Fruit fly (Drosophila melanogaster) whole organism, embryonic: Measurements from ENCODE around the gene CG8349.

Experiments used
- Ada2b ChIP-seq: fragments of 200-800 bp; sonication (Bioruptor generic); IDR thresholded peaks from 2 replicates; pipeline ENCODE4 v1.3.6; 2022; ENCODE audit warnings: missing biosample characterization, missing genetic modification characterization
- Atf3 ChIP-seq: fragments of 200-800 bp; sonication (Bioruptor generic); optimal IDR thresholded peaks from 3 replicates; lab custom pipeline; 2016; ENCODE audit warnings: missing biosample characterization, missing genetic modification characterization
- CG11696 ChIP-seq: fragments of 200-800 bp; sonication (Bioruptor generic); IDR thresholded peaks from 2 replicates; pipeline ENCODE4 v1.3.6; 2022; ENCODE audit warnings: missing biosample characterization, missing genetic modification characterization
- CG12659 ChIP-seq: fragments of 200-800 bp; sonication (Bioruptor generic); optimal IDR thresholded peaks from 3 replicates; lab custom pipeline; 2017; ENCODE audit warnings: mild to moderate bottlenecking, missing biosample characterization, missing genetic modification reagents, missing genetic modification characterization
- CG13287 ChIP-seq: fragments of 200-800 bp; sonication (Bioruptor generic); IDR thresholded peaks from 2 replicates; pipeline ENCODE4 v1.3.6; 2022; ENCODE audit warnings: missing biosample characterization, missing genetic modification characterization; ENCODE audit not compliant: partially characterized antibody
- CG13894 ChIP-seq: fragments of 200-800 bp; sonication (Bioruptor generic); optimal IDR thresholded peaks from 3 replicates; lab custom pipeline; 2018; ENCODE audit warnings: missing biosample characterization, mild to moderate bottlenecking, missing genetic modification characterization, moderate library complexity
- CG14667 ChIP-seq: fragments of 200-800 bp; sonication (Bioruptor generic); IDR thresholded peaks from 2 replicates; pipeline ENCODE4 v1.3.6; 2022; ENCODE audit warnings: missing biosample characterization, missing genetic modification characterization
- CG15696 ChIP-seq: fragments of 200-800 bp; sonication (Bioruptor generic); optimal IDR thresholded peaks from 2 replicates; lab custom pipeline; 2019; ENCODE audit warnings: missing biosample characterization, mild to moderate bottlenecking, missing genetic modification characterization, moderate library complexity
- CG17359 ChIP-seq: fragments of 200-800 bp; sonication (Bioruptor generic); optimal IDR thresholded peaks from 3 replicates; lab custom pipeline; 2018; ENCODE audit warnings: missing biosample characterization, mild to moderate bottlenecking, missing genetic modification characterization, moderate library complexity
- CG17385 ChIP-seq: fragments of 200-800 bp; sonication (Bioruptor generic); optimal IDR thresholded peaks from 3 replicates; lab custom pipeline; 2018; ENCODE audit warnings: missing biosample characterization, mild to moderate bottlenecking, missing genetic modification characterization
- CG2120 ChIP-seq: fragments of 200-800 bp; sonication (Bioruptor generic); optimal IDR thresholded peaks from 3 replicates; lab custom pipeline; 2016; ENCODE audit warnings: missing biosample characterization, missing genetic modification characterization
- CG2199 ChIP-seq: fragments of 200-800 bp; sonication (Bioruptor generic); IDR thresholded peaks from 3 replicates; pipeline ENCODE4 v1.3.6; 2022; ENCODE audit warnings: missing biosample characterization, missing genetic modification characterization
- CG2678 ChIP-seq: fragments of 200-800 bp; sonication (Bioruptor generic); optimal IDR thresholded peaks from 3 replicates; lab custom pipeline; 2019; ENCODE audit warnings: missing biosample characterization, mild to moderate bottlenecking, missing genetic modification characterization, moderate library complexity
- CG31388 ChIP-seq: fragments of 200-800 bp; sonication (Bioruptor generic); optimal IDR thresholded peaks from 2 replicates; lab custom pipeline; 2016; ENCODE audit warnings: missing biosample characterization, missing genetic modification characterization
- CG42726 ChIP-seq: fragments of 200-800 bp; sonication (Bioruptor generic); IDR thresholded peaks from 2 replicates; pipeline ENCODE4 v1.3.6; 2022; ENCODE audit warnings: missing biosample characterization, missing genetic modification characterization; ENCODE audit not compliant: partially characterized antibody
- CG8281 ChIP-seq: fragments of 200-800 bp; sonication (Bioruptor generic); optimal IDR thresholded peaks from 2 replicates; lab custom pipeline; 2018; ENCODE audit warnings: missing biosample characterization, mild to moderate bottlenecking, missing genetic modification characterization, moderate library complexity
- CG8290 ChIP-seq, 3 experiments: fragments of 200-800 bp; sonication (Bioruptor generic); optimal IDR thresholded peaks; 2 replicates each; lab custom pipeline; 2016 to 2019; ENCODE audit warnings: missing biosample characterization in 3 of 3, missing genetic modification characterization in 3 of 3, mild to moderate bottlenecking in 2 of 3, moderate library complexity in 1 of 3
- CG9727 ChIP-seq: fragments of 200-800 bp; sonication (Bioruptor generic); optimal IDR thresholded peaks from 3 replicates; lab custom pipeline; 2017; ENCODE audit warnings: missing biosample characterization, mild to moderate bottlenecking, missing genetic modification characterization
- CG9817 ChIP-seq: fragments of 200-800 bp; sonication (Bioruptor generic); optimal IDR thresholded peaks from 2 replicates; lab custom pipeline; 2018; ENCODE audit warnings: missing biosample characterization, mild to moderate bottlenecking, missing genetic modification characterization, moderate library complexity
- Dbx ChIP-seq: fragments of 200-800 bp; sonication (Bioruptor generic); IDR thresholded peaks from 3 replicates; pipeline ENCODE4 v1.3.6; 2022; ENCODE audit warnings: missing biosample characterization, missing genetic modification characterization
- Dfd ChIP-seq, 2 experiments: fragments of >200 bp; optimal IDR thresholded peaks; 2 replicates each; lab custom pipeline; 2017; ENCODE audit warnings: missing biosample characterization in 2 of 2, missing genetic modification characterization in 2 of 2
- Doc3 ChIP-seq: fragments of 200-800 bp; sonication (Bioruptor generic); IDR thresholded peaks from 3 replicates; pipeline ENCODE4 v1.3.6; 2022; ENCODE audit warnings: missing biosample characterization, missing genetic modification characterization; ENCODE audit not compliant: partially characterized antibody
- Dp ChIP-seq: fragments of 200-800 bp; sonication (Bioruptor generic); optimal IDR thresholded peaks from 2 replicates; lab custom pipeline; 2018; ENCODE audit warnings: missing biosample characterization, mild to moderate bottlenecking, missing genetic modification characterization, moderate library complexity
- HmgZ ChIP-seq: fragments of 200-800 bp; sonication (Bioruptor generic); optimal IDR thresholded peaks from 2 replicates; lab custom pipeline; 2018; ENCODE audit warnings: missing biosample characterization, mild to moderate bottlenecking, missing genetic modification characterization
- Jarid2 ChIP-seq: fragments of 200-800 bp; sonication (Bioruptor generic); optimal IDR thresholded peaks from 3 replicates; lab custom pipeline; 2017; ENCODE audit warnings: mild to moderate bottlenecking, missing biosample characterization, missing genetic modification reagents, missing genetic modification characterization
- Kr ChIP-seq: fragments of 200-800 bp; sonication (Bioruptor generic); optimal IDR thresholded peaks from 2 replicates; lab custom pipeline; 2017; ENCODE audit warnings: missing biosample characterization, mild to moderate bottlenecking, missing genetic modification characterization
- NFAT ChIP-seq: fragments of 200-800 bp; sonication (Bioruptor generic); IDR thresholded peaks from 2 replicates; pipeline ENCODE4 v1.3.6; 2022; ENCODE audit warnings: missing biosample characterization, missing genetic modification characterization
- Nf-YC ChIP-seq: fragments of 200-800 bp; optimal IDR thresholded peaks from 3 replicates; lab custom pipeline; 2019; ENCODE audit warnings: missing biosample characterization, mild to moderate bottlenecking, missing genetic modification characterization, moderate library complexity
- Sox100B ChIP-seq: fragments of 200-800 bp; sonication (Bioruptor generic); optimal IDR thresholded peaks from 3 replicates; lab custom pipeline; 2018; ENCODE audit warnings: missing biosample characterization, mild to moderate bottlenecking, missing genetic modification characterization
- YL-1 ChIP-seq: fragments of 200-800 bp; sonication (Bioruptor generic); optimal IDR thresholded peaks from 3 replicates; lab custom pipeline; 2017; ENCODE audit warnings: missing biosample characterization, mild to moderate bottlenecking, missing genetic modification characterization
- al ChIP-seq: fragments of 200-800 bp; sonication (Bioruptor generic); IDR thresholded peaks from 2 replicates; pipeline ENCODE4 v1.3.6; 2022; ENCODE audit warnings: missing biosample characterization, missing genetic modification characterization
- ap ChIP-seq: fragments of 200-800 bp; sonication (Bioruptor generic); IDR thresholded peaks from 2 replicates; pipeline ENCODE4 v1.3.6; 2022; ENCODE audit warnings: missing biosample characterization, missing genetic modification characterization
- bsh ChIP-seq, 2 experiments: fragments of 200-800 bp; sonication (Bioruptor generic); optimal IDR thresholded peaks; 2 replicates each; lab custom pipeline; 2017 to 2018; ENCODE audit warnings: mild to moderate bottlenecking in 2 of 2, missing biosample characterization in 2 of 2, missing genetic modification characterization in 2 of 2, moderate library complexity in 1 of 2
- cad ChIP-seq: fragments of >200 bp; optimal IDR thresholded peaks from 2 replicates; lab custom pipeline; 2017; ENCODE audit warnings: missing biosample characterization, missing genetic modification characterization
- crc ChIP-seq: fragments of 200-800 bp; sonication (Bioruptor generic); optimal IDR thresholded peaks from 2 replicates; lab custom pipeline; 2016; ENCODE audit warnings: missing biosample characterization, missing genetic modification characterization
- kay ChIP-seq: fragments of 200-800 bp; sonication (Bioruptor generic); optimal IDR thresholded peaks from 2 replicates; lab custom pipeline; 2016; ENCODE audit warnings: missing biosample characterization, missing genetic modification characterization
- kni ChIP-seq: fragments of 200-800 bp; sonication (Bioruptor generic); optimal IDR thresholded peaks from 3 replicates; lab custom pipeline; 2017; ENCODE audit warnings: mild to moderate bottlenecking, missing biosample characterization, missing genetic modification reagents, missing genetic modification characterization
- mam ChIP-seq: fragments of 200-800 bp; sonication (Bioruptor generic); optimal IDR thresholded peaks from 3 replicates; lab custom pipeline; 2016; ENCODE audit warnings: missing biosample characterization, missing genetic modification characterization
- mirr ChIP-seq: fragments of 200-800 bp; sonication (Bioruptor generic); optimal IDR thresholded peaks from 3 replicates; lab custom pipeline; 2018; ENCODE audit warnings: missing biosample characterization, mild to moderate bottlenecking, missing genetic modification characterization
- pfk ChIP-seq: fragments of 200-800 bp; sonication (Bioruptor generic); optimal IDR thresholded peaks from 2 replicates; lab custom pipeline; 2018; ENCODE audit warnings: missing biosample characterization, mild to moderate bottlenecking, missing genetic modification characterization, moderate library complexity
- pum ChIP-seq: fragments of 200-800 bp; sonication (Bioruptor generic); optimal IDR thresholded peaks from 2 replicates; lab custom pipeline; 2016; ENCODE audit warnings: missing biosample characterization, missing genetic modification characterization
- pzg ChIP-seq: fragments of 200-800 bp; sonication (Bioruptor generic); optimal IDR thresholded peaks from 3 replicates; lab custom pipeline; 2018; ENCODE audit warnings: missing biosample characterization, mild to moderate bottlenecking, missing genetic modification characterization, moderate library complexity
- schlank ChIP-seq: fragments of 200-800 bp; sonication (Bioruptor generic); optimal IDR thresholded peaks from 2 replicates; lab custom pipeline; 2018; ENCODE audit warnings: missing biosample characterization, mild to moderate bottlenecking, missing genetic modification characterization
- sens ChIP-seq: fragments of 200-800 bp; sonication (Bioruptor generic); peaks from one replicate; lab custom pipeline; 2016; ENCODE audit warnings: missing biosample characterization, missing genetic modification characterization
- seq ChIP-seq: fragments of 200-800 bp; sonication (Bioruptor generic); IDR thresholded peaks from 2 replicates; pipeline ENCODE4 v1.3.6; 2022; ENCODE audit warnings: missing biosample characterization, missing genetic modification characterization
- sob ChIP-seq: fragments of 200-800 bp; sonication (Bioruptor generic); IDR thresholded peaks from 2 replicates; pipeline ENCODE4 v1.3.6; 2022; ENCODE audit warnings: missing biosample characterization, missing genetic modification characterization
- zen ChIP-seq: fragments of 200-800 bp; sonication (Bioruptor generic); optimal IDR thresholded peaks from 3 replicates; lab custom pipeline; 2018; ENCODE audit warnings: missing biosample characterization, mild to moderate bottlenecking, missing genetic modification characterization, moderate library complexity
- zfh1 ChIP-seq: fragments of 200-800 bp; sonication (Bioruptor generic); IDR thresholded peaks from 3 replicates; pipeline ENCODE4 v1.3.6; 2022; ENCODE audit warnings: missing biosample characterization, missing genetic modification characterization

The CG8349 gene

DNA sequence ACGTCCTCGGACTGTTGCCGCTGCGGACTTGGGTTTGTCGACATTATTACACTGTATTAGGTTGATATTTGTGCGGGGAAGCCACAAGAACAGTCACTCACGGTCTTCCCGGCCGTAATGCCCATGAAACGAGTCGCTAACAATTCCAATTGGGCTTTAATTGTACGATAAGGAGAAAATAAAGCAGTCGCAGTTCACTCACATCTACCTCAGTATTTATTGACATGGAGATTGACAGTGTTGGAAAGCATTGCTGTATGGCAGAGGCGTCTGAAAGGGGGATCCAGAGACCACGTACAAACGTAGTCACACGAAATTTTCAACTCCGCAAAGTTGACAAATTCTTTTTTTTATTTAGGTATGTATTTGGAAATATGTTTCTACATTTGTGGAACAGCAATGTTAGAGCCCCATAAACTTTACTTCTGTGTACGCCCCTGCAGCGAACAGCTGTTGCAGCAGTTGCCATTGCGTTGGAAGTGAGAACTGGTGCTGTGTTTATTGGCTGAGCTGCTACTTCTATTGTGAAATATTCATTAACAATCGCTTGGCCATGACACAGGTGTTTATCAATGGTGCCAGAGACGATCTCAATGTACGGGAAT, 2.9 kb upstream of the CG8349 start, which contains the start of the genes CG8372 and CG8360 (continued):
- peak; percentile 99 for TF ChIP-seq Atf3
- TF ChIP-seq HmgZ (tag; lab: Kevin White, UChicago): peak; percentile 99
- TF ChIP-seq NFAT: peak; percentile 99
- TF ChIP-seq sob: peak; percentile 99
- peak; percentile 91 for TF ChIP-seq CG8281 (tag; lab: Kevin White, UChicago)
- TF ChIP-seq CG13894 (tag; lab: Kevin White, UChicago): peak; percentile 96
- TF ChIP-seq sens (GFP tag; lab: Kevin White, UChicago): peak; percentile 100
- TF ChIP-seq mam (GFP tag; lab: Kevin White, UChicago): peak; percentile 99
- peak; percentile 98 for TF ChIP-seq CG9727 (GFP tag; lab: Kevin White, UChicago)
- TF ChIP-seq bsh (GFP tag; optimal IDR thresholded peaks at IDR 0.05; lab: Kevin White, UChicago): peak; percentile 98 to 99
- peak; percentile 97 for TF ChIP-seq CG17385
- TF ChIP-seq, all 482 proteins: peak for 454

DNA sequence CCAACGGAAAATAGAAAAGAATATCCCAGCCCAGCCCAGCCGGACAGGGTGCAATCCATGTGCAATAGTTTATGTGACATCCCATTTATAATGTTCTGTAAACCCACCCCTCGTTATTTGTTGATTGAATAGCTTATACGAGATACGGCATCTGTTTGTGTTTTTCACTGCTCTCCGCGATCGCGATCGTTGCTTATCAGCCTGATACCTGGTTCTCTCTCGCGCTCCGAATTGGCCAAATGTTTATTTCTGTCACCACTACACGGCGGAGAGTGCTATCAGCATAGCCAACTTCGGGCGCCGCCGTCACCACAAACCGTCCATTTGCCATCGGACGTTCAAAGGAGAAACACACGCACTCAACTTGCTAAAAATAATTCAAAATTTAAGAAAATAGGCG, 1.7 kb upstream of the CG8349 start, which contains the start of gene CG8353:
TSS of gene CG8353 (plus strand) at position 59 of the 400 bp plus-strand sequence.
- TF ChIP-seq CG17359 (no peak), schlank (tag; lab: Kevin White, UChicago) (no peak), Dfd (GFP tag; optimal IDR thresholded peaks at IDR 0.05; lab: Kevin White, UChicago) (no peak), pfk (no peak), Dp (GFP tag; lab: Kevin White, UChicago) (no peak), cad (GFP tag; lab: Kevin White, UChicago) (no peak), seq (GFP tag; lab: Robert Waterston, UW) (0 out of 2 replicates have a peak, but pooled peaks have one; percentile 30), Kr (GFP tag; lab: Kevin White, UChicago) (no peak), CG8290 (GFP tag; optimal IDR thresholded peaks at IDR 0.05; lab: Kevin White, UChicago) (no peak), CG8290 (tag; optimal IDR thresholded peaks at IDR 0.05; lab: Kevin White, UChicago) (no peak), CG13287 (GFP tag; lab: Robert Waterston, UW) (0 out of 2 replicates have a peak, but pooled peaks have one; percentile 20), CG15696 (tag; lab: Kevin White, UChicago) (no peak), CG31388 (no peak), zen (tag; lab: Kevin White, UChicago) (no peak), CG12659 (GFP tag; lab: Kevin White, UChicago) (no peak), Ada2b (GFP tag; lab: Robert Waterston, UW) (no peak), CG42726 (GFP tag; lab: Robert Waterston, UW) (no peak), Dbx (GFP tag; lab: Robert Waterston, UW) (no peak), al (no peak), CG14667 (GFP tag; lab: Robert Waterston, UW) (no peak), ap (GFP tag; lab: Robert Waterston, UW) (no peak), Jarid2 (peak; percentile 29), crc (GFP tag; lab: Kevin White, UChicago) (no peak), kay (GFP tag; lab: Kevin White, UChicago) (no peak), pum (no peak), CG2199 (no peak), bsh (GFP tag; optimal IDR thresholded peaks at IDR 0.05; lab: Kevin White, UChicago) (no peak), CG9817 (no peak), Doc3 (GFP tag; lab: Robert Waterston, UW) (no peak), mirr (peak; percentile 80), CG2120 (peak; percentile 12), YL-1 (no peak), zfh1 (GFP tag; lab: Robert Waterston, UW) (0 out of 3 replicates have a peak, but pooled peaks have one; percentile 50), CG11696 (no peak), kni (GFP tag; lab: Kevin White, UChicago) (no peak), CG2678 (tag; lab: Kevin White, UChicago) (no peak), Sox100B (no peak), pzg (no peak), Nf-YC (tag; lab: Kevin White, UChicago) (no peak)
